Worm (Caenorhabditis elegans) whole organism, L4 larva: ENCODE data around the gene Y73F8A.26.

Source experiments
- D1046.2 ChIP-seq: fragments of 200-800 bp; sonication (Bioruptor generic); IDR thresholded peaks from 2 replicates; pipeline ENCODE4 v1.3.6; 2022; ENCODE audit warnings: missing genetic modification characterization, missing compliant biosample characterization
- Y105C5A.15 ChIP-seq: fragments of 200-800 bp; sonication (Bioruptor generic); IDR thresholded peaks from 2 replicates; pipeline ENCODE4 v1.3.6; 2022; ENCODE audit warnings: missing genetic modification characterization, missing compliant biosample characterization
- daf-8 ChIP-seq: fragments of 200-800 bp; sonication (Bioruptor generic); IDR thresholded peaks from 2 replicates; pipeline ENCODE4 v1.3.6; 2022; ENCODE audit warnings: missing genetic modification characterization, missing compliant biosample characterization
- mep-1 ChIP-seq: fragments of 150-350 bp; sonication (generic microtip); optimal IDR thresholded peaks from 3 replicates; lab custom pipeline; 2014; ENCODE audit warnings: missing biosample characterization, missing genetic modification characterization
- mxl-2 ChIP-seq: fragments of 200-800 bp; sonication (Bioruptor generic); conservative IDR thresholded peaks from 2 replicates; pipeline ENCODE4 v1.3.6; 2022; ENCODE audit warnings: missing genetic modification reagents, missing genetic modification characterization, missing compliant biosample characterization
- mxl-3 ChIP-seq: fragments of 200-800 bp; sonication (Bioruptor generic); optimal IDR thresholded peaks from 2 replicates; lab custom pipeline; 2018; ENCODE audit warnings: mild to moderate bottlenecking, missing genetic modification characterization, missing compliant biosample characterization
- nhr-11 ChIP-seq: fragments of 150-350 bp; optimal IDR thresholded peaks from 2 replicates; lab custom pipeline; 2014; ENCODE audit warnings: missing biosample characterization, missing genetic modification characterization
- nhr-76 ChIP-seq: fragments of 150-350 bp; optimal IDR thresholded peaks from 2 replicates; lab custom pipeline; 2014; ENCODE audit warnings: missing biosample characterization, missing genetic modification characterization
- pha-4 ChIP-seq, 2 experiments: fragments of 150-350 bp in 1 of 2; fragments of 200-800 bp in 1 of 2; sonication (Bioruptor generic) in 1 of 2; IDR thresholded peaks in 1 of 2; optimal IDR thresholded peaks in 1 of 2; 2 replicates each; pipeline versions ENCODE4 v1.3.6 to Lab custom; 2014 to 2022; ENCODE audit warnings: missing genetic modification characterization in 2 of 2, missing genetic modification reagents in 2 of 2, missing biosample characterization in 1 of 2, missing compliant biosample characterization in 1 of 2
- skn-1 ChIP-seq: fragments of 150-350 bp; optimal IDR thresholded peaks from 2 replicates; lab custom pipeline; 2014; ENCODE audit warnings: missing biosample characterization, missing genetic modification characterization
- spr-3 ChIP-seq: fragments of 200-800 bp; sonication (Bioruptor generic); optimal IDR thresholded peaks from 2 replicates; lab custom pipeline; 2018; ENCODE audit warnings: mild to moderate bottlenecking, missing genetic modification characterization, missing compliant biosample characterization

Y73F8A.26 gene

ce11 chrIV:15526477-15526876, 53.0 kb downstream of the Y73F8A.26 start (continued):
- no peak for TF ChIP-seq mxl-3 (GFP tag; lab: Kevin White, UChicago)
- TF ChIP-seq skn-1 (tag; lab: Kevin White, UChicago): no peak
- no peak for TF ChIP-seq daf-8 (GFP tag; lab: Robert Waterston, UW)
- no peak for TF ChIP-seq nhr-76 (tag; lab: Kevin White, UChicago)
- no peak for TF ChIP-seq D1046.2 (GFP tag; lab: Robert Waterston, UW)
- TF ChIP-seq spr-3 (GFP tag; lab: Kevin White, UChicago): no peak
- peak; percentile 41; the same call in 1 of the 2 replicates for TF ChIP-seq pha-4 (GFP tag; IDR thresholded peaks at IDR 0.05; lab: Robert Waterston, UW)
- no peak for TF ChIP-seq pha-4 (tag; optimal IDR thresholded peaks at IDR 0.05; lab: Kevin White, UChicago)
- peak; percentile 51 for TF ChIP-seq mep-1
- no peak for TF ChIP-seq mxl-2 (GFP tag; lab: Robert Waterston, UW)
- no peak for TF ChIP-seq nhr-11 (tag; lab: Kevin White, UChicago)
- TF ChIP-seq Y105C5A.15: no peak
- TF ChIP-seq, all 104 proteins: peak for 32
